Fruit fly (Drosophila melanogaster) whole organism, embryonic: ENCODE data around the gene Dlip1.

Experiments
- Blimp-1 ChIP-seq: fragments of 200-800 bp; sonication (Bioruptor generic); optimal IDR thresholded peaks from 3 replicates; lab custom pipeline; 2018; ENCODE audit warnings: missing biosample characterization, missing genetic modification characterization, mild to moderate bottlenecking, moderate library complexity, missing genetic modification reagents
- CG10366 ChIP-seq: fragments of 200-800 bp; sonication (Bioruptor generic); IDR thresholded peaks from 2 replicates; pipeline ENCODE4 v1.3.6; 2022; ENCODE audit warnings: missing biosample characterization, missing genetic modification characterization
- CG10462 ChIP-seq: fragments of 200-800 bp; sonication (Bioruptor generic); optimal IDR thresholded peaks from 2 replicates; lab custom pipeline; 2016; ENCODE audit warnings: missing biosample characterization, missing genetic modification characterization
- CG10959 ChIP-seq: fragments of 200-800 bp; sonication (Bioruptor generic); IDR thresholded peaks from 2 replicates; pipeline ENCODE4 v1.3.6; 2022; ENCODE audit warnings: missing biosample characterization, missing genetic modification characterization
- CG11695 ChIP-seq: fragments of 200-800 bp; sonication (Bioruptor generic); IDR thresholded peaks from 3 replicates; pipeline ENCODE4 v1.3.6; 2022; ENCODE audit warnings: missing biosample characterization, missing genetic modification characterization
- CG12155 ChIP-seq: fragments of 200-800 bp; sonication (Bioruptor generic); optimal IDR thresholded peaks from 3 replicates; lab custom pipeline; 2016; ENCODE audit warnings: missing biosample characterization, missing genetic modification characterization
- CG12236 ChIP-seq: fragments of 200-800 bp; sonication (Bioruptor generic); optimal IDR thresholded peaks from 2 replicates; lab custom pipeline; 2016; ENCODE audit warnings: missing biosample characterization, missing genetic modification characterization
- CG12391 ChIP-seq: fragments of 200-800 bp; sonication (Bioruptor generic); optimal IDR thresholded peaks from 3 replicates; lab custom pipeline; 2018; ENCODE audit warnings: missing biosample characterization, mild to moderate bottlenecking, missing genetic modification characterization, moderate library complexity
- CG12659 ChIP-seq: fragments of 200-800 bp; sonication (Bioruptor generic); optimal IDR thresholded peaks from 3 replicates; lab custom pipeline; 2017; ENCODE audit warnings: mild to moderate bottlenecking, missing biosample characterization, missing genetic modification reagents, missing genetic modification characterization
- CG14014 ChIP-seq: fragments of 200-800 bp; sonication (Bioruptor generic); IDR thresholded peaks from 2 replicates; pipeline ENCODE4 v1.3.6; 2022; ENCODE audit warnings: missing biosample characterization, missing genetic modification characterization
- CG14965 ChIP-seq: fragments of 200-800 bp; sonication (Bioruptor generic); optimal IDR thresholded peaks from 2 replicates; lab custom pipeline; 2016; ENCODE audit warnings: missing biosample characterization, missing genetic modification characterization, borderline replicate concordance
- CG15073 ChIP-seq: fragments of 200-800 bp; sonication (Bioruptor generic); optimal IDR thresholded peaks from 2 replicates; lab custom pipeline; 2016; ENCODE audit warnings: missing biosample characterization, missing genetic modification characterization
- CG1603 ChIP-seq: fragments of 200-800 bp; sonication (Bioruptor generic); optimal IDR thresholded peaks from 2 replicates; lab custom pipeline; 2019; ENCODE audit warnings: missing biosample characterization, mild to moderate bottlenecking, missing genetic modification characterization, moderate library complexity
- CG17568 ChIP-seq: fragments of 200-800 bp; sonication (Bioruptor generic); optimal IDR thresholded peaks from 2 replicates; lab custom pipeline; 2018; ENCODE audit warnings: missing biosample characterization, mild to moderate bottlenecking, missing genetic modification characterization, moderate library complexity
- CG4730 ChIP-seq: fragments of 200-800 bp; sonication (Bioruptor generic); IDR thresholded peaks from 2 replicates; pipeline ENCODE4 v1.3.6; 2022; ENCODE audit warnings: missing biosample characterization, missing genetic modification characterization
- CG6175 ChIP-seq: fragments of 200-800 bp; sonication (Bioruptor generic); IDR thresholded peaks from 3 replicates; pipeline ENCODE4 v1.3.6; 2022; ENCODE audit warnings: missing biosample characterization, missing genetic modification characterization
- CG6254 ChIP-seq: fragments of 200-800 bp; sonication (Bioruptor generic); optimal IDR thresholded peaks from 3 replicates; lab custom pipeline; 2017; ENCODE audit warnings: mild to moderate bottlenecking, missing biosample characterization, missing genetic modification reagents, missing genetic modification characterization
- CG7928 ChIP-seq: fragments of 200-800 bp; sonication (Bioruptor generic); optimal IDR thresholded peaks from 2 replicates; lab custom pipeline; 2017; ENCODE audit warnings: missing biosample characterization, mild to moderate bottlenecking, missing genetic modification characterization
- CG8089 ChIP-seq: fragments of 200-800 bp; sonication (Bioruptor generic); optimal IDR thresholded peaks from 3 replicates; lab custom pipeline; 2016; ENCODE audit warnings: missing biosample characterization, missing genetic modification characterization
- CG8281 ChIP-seq: fragments of 200-800 bp; sonication (Bioruptor generic); optimal IDR thresholded peaks from 2 replicates; lab custom pipeline; 2018; ENCODE audit warnings: missing biosample characterization, mild to moderate bottlenecking, missing genetic modification characterization, moderate library complexity
- CG9437 ChIP-seq: fragments of 200-800 bp; sonication (Bioruptor generic); optimal IDR thresholded peaks from 2 replicates; lab custom pipeline; 2018; ENCODE audit warnings: missing biosample characterization, mild to moderate bottlenecking, missing genetic modification characterization
- Deaf1 ChIP-seq: fragments of 200-800 bp; optimal IDR thresholded peaks from 3 replicates; lab custom pipeline; 2019; ENCODE audit warnings: missing biosample characterization, mild to moderate bottlenecking, missing genetic modification characterization, moderate library complexity
- H15 ChIP-seq: fragments of 200-800 bp; sonication (Bioruptor generic); IDR thresholded peaks from 3 replicates; pipeline ENCODE4 v1.3.6; 2022; ENCODE audit warnings: missing biosample characterization, missing genetic modification characterization
- HLH4C ChIP-seq: fragments of 200-800 bp; sonication (Bioruptor generic); IDR thresholded peaks from 3 replicates; pipeline ENCODE4 v1.3.6; 2022; ENCODE audit warnings: missing biosample characterization, missing genetic modification characterization; ENCODE audit not compliant: partially characterized antibody
- Lpt ChIP-seq: fragments of >200 bp; optimal IDR thresholded peaks from 2 replicates; lab custom pipeline; 2018; ENCODE audit warnings: missing biosample characterization, missing genetic modification characterization
- NfI ChIP-seq: fragments of 200-800 bp; sonication (Bioruptor generic); optimal IDR thresholded peaks from 3 replicates; lab custom pipeline; 2018; ENCODE audit warnings: missing biosample characterization, mild to moderate bottlenecking, missing genetic modification characterization, moderate library complexity
- Oaz ChIP-seq: fragments of 200-800 bp; sonication (Bioruptor generic); IDR thresholded peaks from 2 replicates; pipeline ENCODE4 v1.3.6; 2022; ENCODE audit warnings: missing biosample characterization, missing genetic modification characterization
- Sin3A ChIP-seq: fragments of >200 bp; optimal IDR thresholded peaks from 2 replicates; lab custom pipeline; 2018
- Sox100B ChIP-seq: fragments of 200-800 bp; sonication (Bioruptor generic); optimal IDR thresholded peaks from 3 replicates; lab custom pipeline; 2018; ENCODE audit warnings: missing biosample characterization, mild to moderate bottlenecking, missing genetic modification characterization
- ac ChIP-seq: fragments of 200-800 bp; sonication (Bioruptor generic); optimal IDR thresholded peaks from 3 replicates; lab custom pipeline; 2017; ENCODE audit warnings: missing biosample characterization, mild to moderate bottlenecking, missing genetic modification characterization
- al ChIP-seq: fragments of 200-800 bp; sonication (Bioruptor generic); IDR thresholded peaks from 2 replicates; pipeline ENCODE4 v1.3.6; 2022; ENCODE audit warnings: missing biosample characterization, missing genetic modification characterization
- cg ChIP-seq: fragments of 200-800 bp; sonication (Bioruptor generic); optimal IDR thresholded peaks from 3 replicates; lab custom pipeline; 2019; ENCODE audit warnings: missing biosample characterization, mild to moderate bottlenecking, missing genetic modification characterization, moderate library complexity
- ci ChIP-seq: fragments of 200-800 bp; sonication (Bioruptor generic); IDR thresholded peaks from 3 replicates; pipeline ENCODE4 v1.3.6; 2022; ENCODE audit warnings: missing biosample characterization, missing genetic modification characterization
- crp ChIP-seq, 2 experiments: fragments of 200-800 bp; sonication (Bioruptor generic); optimal IDR thresholded peaks; 2 replicates in 1 of 2; 3 replicates in 1 of 2; lab custom pipeline; 2017; ENCODE audit warnings: missing biosample characterization in 2 of 2, missing genetic modification characterization in 2 of 2, mild to moderate bottlenecking in 1 of 2, moderate library complexity in 1 of 2
- dan ChIP-seq: fragments of 200-800 bp; sonication (Bioruptor generic); IDR thresholded peaks from 2 replicates; pipeline ENCODE4 v1.3.6; 2022; ENCODE audit warnings: missing biosample characterization, missing genetic modification characterization
- en ChIP-seq: fragments of 200-800 bp; sonication (Bioruptor generic); optimal IDR thresholded peaks from 2 replicates; lab custom pipeline; 2016; ENCODE audit warnings: missing biosample characterization, missing genetic modification characterization
- fd64A ChIP-seq: fragments of 200-800 bp; sonication (Bioruptor generic); optimal IDR thresholded peaks from 3 replicates; lab custom pipeline; 2018; ENCODE audit warnings: missing biosample characterization, mild to moderate bottlenecking, missing genetic modification characterization
- ftz-f1 ChIP-seq: fragments of 200-800 bp; sonication (Bioruptor generic); optimal IDR thresholded peaks from 2 replicates; lab custom pipeline; 2016; ENCODE audit warnings: missing biosample characterization, missing genetic modification characterization
- gce ChIP-seq: fragments of 200-800 bp; sonication (Bioruptor generic); IDR thresholded peaks from 3 replicates; pipeline ENCODE4 v1.3.6; 2022; ENCODE audit warnings: missing biosample characterization, missing genetic modification characterization
- gt ChIP-seq: fragments of 200-800 bp; sonication (Bioruptor generic); IDR thresholded peaks from 2 replicates; pipeline ENCODE4 v1.3.6; 2022; ENCODE audit warnings: missing biosample characterization, missing genetic modification characterization
- jumu ChIP-seq: fragments of 200-800 bp; sonication (Bioruptor generic); optimal IDR thresholded peaks from 3 replicates; lab custom pipeline; 2016; ENCODE audit warnings: missing biosample characterization, missing genetic modification characterization
- lbe ChIP-seq: fragments of 200-800 bp; sonication (Bioruptor generic); optimal IDR thresholded peaks from 2 replicates; lab custom pipeline; 2016; ENCODE audit warnings: missing biosample characterization, mild to moderate bottlenecking, missing genetic modification characterization
- nau ChIP-seq: fragments of 200-800 bp; sonication (Bioruptor generic); optimal IDR thresholded peaks from 3 replicates; lab custom pipeline; 2017; ENCODE audit warnings: missing biosample characterization, mild to moderate bottlenecking, missing genetic modification characterization, missing genetic modification reagents
- p53 ChIP-seq: fragments of 200-800 bp; sonication (Bioruptor generic); optimal IDR thresholded peaks from 2 replicates; lab custom pipeline; 2016; ENCODE audit warnings: missing biosample characterization, missing genetic modification characterization
- pros ChIP-seq: fragments of 200-800 bp; sonication (Bioruptor generic); optimal IDR thresholded peaks from 3 replicates; lab custom pipeline; 2019; ENCODE audit warnings: missing biosample characterization, mild to moderate bottlenecking, missing genetic modification characterization, moderate library complexity
- ranshi ChIP-seq: fragments of 200-800 bp; sonication (Bioruptor generic); IDR thresholded peaks from 2 replicates; pipeline ENCODE4 v1.3.6; 2022; ENCODE audit warnings: missing biosample characterization, missing genetic modification characterization
- so ChIP-seq: fragments of 200-800 bp; sonication (Bioruptor generic); IDR thresholded peaks from 3 replicates; pipeline ENCODE4 v1.3.6; 2022; ENCODE audit warnings: missing biosample characterization, missing genetic modification characterization
- ssp ChIP-seq: fragments of 200-800 bp; sonication (Bioruptor generic); IDR thresholded peaks from 2 replicates; pipeline ENCODE4 v1.3.6; 2022; ENCODE audit warnings: missing biosample characterization, missing genetic modification characterization
- tio ChIP-seq: fragments of 200-800 bp; sonication (Bioruptor generic); optimal IDR thresholded peaks from 2 replicates; lab custom pipeline; 2017; ENCODE audit warnings: missing biosample characterization, missing genetic modification characterization, inconsistent platforms
- tna ChIP-seq: fragments of 200-800 bp; sonication (Bioruptor generic); IDR thresholded peaks from 2 replicates; pipeline ENCODE4 v1.3.6; 2022; ENCODE audit warnings: missing biosample characterization, missing genetic modification characterization; ENCODE audit not compliant: partially characterized antibody
- trh ChIP-seq: fragments of 200-800 bp; sonication (Bioruptor generic); optimal IDR thresholded peaks from 2 replicates; lab custom pipeline; 2016; ENCODE audit warnings: missing biosample characterization, missing genetic modification characterization
- usp ChIP-seq: fragments of >200 bp; optimal IDR thresholded peaks from 2 replicates; lab custom pipeline; 2017; ENCODE audit warnings: missing biosample characterization, missing genetic modification characterization

The Dlip1 gene

dm6 chrX:9156388-9156823 is 2.0 kb upstream of the Dlip1 start, which contains the start of gene His3.3B (continued):
- TF ChIP-seq H15 (GFP tag; lab: Robert Waterston, UW) (no peak), CG10462 (GFP tag; lab: Kevin White, UChicago) (no peak), fd64A (GFP tag; lab: Kevin White, UChicago) (no peak), CG10366 (GFP tag; lab: Robert Waterston, UW) (no peak), CG14014 (GFP tag; lab: Robert Waterston, UW) (no peak), CG12236 (GFP tag; lab: Kevin White, UChicago) (no peak), jumu (GFP tag; lab: Kevin White, UChicago) (no peak), gce (GFP tag; lab: Robert Waterston, UW) (no peak), CG10959 (no peak), trh (GFP tag; lab: Kevin White, UChicago) (no peak), p53 (GFP tag; lab: Kevin White, UChicago) (no peak), CG12155 (GFP tag; lab: Kevin White, UChicago) (peak; percentile 34), ci (peak; percentile 58; the same call in 1 of the 3 replicates), so (GFP tag; lab: Robert Waterston, UW) (no peak), ac (GFP tag; lab: Kevin White, UChicago) (no peak), lbe (GFP tag; lab: Kevin White, UChicago) (no peak), ftz-f1 (GFP tag; lab: Kevin White, UChicago) (no peak), al (GFP tag; lab: Robert Waterston, UW) (no peak), CG14965 (GFP tag; lab: Kevin White, UChicago) (no peak), cg (GFP tag; lab: Kevin White, UChicago) (peak; percentile 66), CG8089 (no peak), tio (GFP tag; lab: Kevin White, UChicago) (no peak), CG4730 (GFP tag; lab: Robert Waterston, UW) (no peak), CG17568 (GFP tag; lab: Kevin White, UChicago) (no peak), CG15073 (GFP tag; lab: Kevin White, UChicago) (no peak), CG6175 (GFP tag; lab: Robert Waterston, UW) (no peak), CG7928 (peak; percentile 3), Sin3A (no peak), CG11695 (GFP tag; lab: Robert Waterston, UW) (no peak), Lpt (GFP tag; lab: Kevin White, UChicago) (no peak), CG8281 (tag; lab: Kevin White, UChicago) (no peak), en (no peak), tna (GFP tag; lab: Robert Waterston, UW) (no peak), usp (GFP tag; lab: Kevin White, UChicago) (no peak), NfI (GFP tag; lab: Kevin White, UChicago) (no peak), gt (GFP tag; lab: Robert Waterston, UW) (no peak), CG9437 (no peak), CG12391 (tag; lab: Kevin White, UChicago) (no peak), Deaf1 (tag; lab: Kevin White, UChicago) (peak; percentile 39), ssp (GFP tag; lab: Robert Waterston, UW) (no peak), Sox100B (GFP tag; lab: Kevin White, UChicago) (no peak), CG12659 (GFP tag; lab: Kevin White, UChicago) (peak; percentile 78), HLH4C (GFP tag; lab: Robert Waterston, UW) (0 out of 3 replicates have a peak, but pooled peaks have one; percentile 36), CG6254 (no peak), crp (GFP tag; optimal IDR thresholded peaks at IDR 0.05; lab: Kevin White, UChicago) (no peak), ranshi (GFP tag; lab: Robert Waterston, UW) (no peak), Blimp-1 (GFP tag; lab: Kevin White, UChicago) (no peak), Oaz (GFP tag; lab: Robert Waterston, UW) (no peak), pros (GFP tag; lab: Kevin White, UChicago) (no peak), nau (GFP tag; lab: Kevin White, UChicago) (peak; percentile 1), CG1603 (tag; lab: Kevin White, UChicago) (peak; percentile 44), dan (GFP tag; lab: Robert Waterston, UW) (no peak)
